Worm (Caenorhabditis elegans): ENCODE measurements around the gene F59A6.13.

- TF ChIP-seq hmg-1.2 (GFP tag; IDR thresholded peaks at IDR 0.05) (no peak), nhr-80 (tag; optimal IDR thresholded peaks at IDR 0.05) (no peak), K12H6.12 (tag; optimal IDR thresholded peaks at IDR 0.05) (no peak), tlf-1 (GFP tag; optimal IDR thresholded peaks at IDR 0.05) (no peak), tbp1 (GFP tag; optimal IDR thresholded peaks at IDR 0.05) (no peak), ceh-58 (GFP tag; IDR thresholded peaks at IDR 0.05) (no peak), ZK185.1 (tag; optimal IDR thresholded peaks at IDR 0.05; ENCODE audit: poor library complexity, severe bottlenecking) (no peak), F37B4.10 (GFP tag; IDR thresholded peaks at IDR 0.05) (no peak), unc-62 (GFP tag; optimal IDR thresholded peaks at IDR 0.05) (no peak), snpc-1.1 (tag; optimal IDR thresholded peaks at IDR 0.05; ENCODE audit: insufficient read depth) (no peak), hmg-20 (GFP tag; IDR thresholded peaks at IDR 0.05) (no peak), ama-1 (optimal IDR thresholded peaks at IDR 0.05) (no peak), ama-1 (GFP tag; optimal IDR thresholded peaks at IDR 0.05) (no peak)
Measured at ce11 chrII:5003660-5004059, 18.9 kb upstream of the F59A6.13 start, which contains the start of gene F59A6.10.
